Worm (Caenorhabditis elegans) whole organism, L3 larva: Measurements from ENCODE around the gene dyci-1.

Experiments used
- nfya-1 ChIP-seq: sonication (generic microtip); optimal IDR thresholded peaks from 2 replicates; lab custom pipeline; 2017; ENCODE audit warnings: missing genetic modification characterization, mild to moderate bottlenecking, missing compliant biosample characterization, antibody characterized with exemption, moderate library complexity; ENCODE audit not compliant: insufficient read depth
- skn-1 ChIP-seq: fragments of 150-350 bp; optimal IDR thresholded peaks from 2 replicates; lab custom pipeline; 2014; ENCODE audit warnings: missing biosample characterization, missing genetic modification characterization

DNA sequence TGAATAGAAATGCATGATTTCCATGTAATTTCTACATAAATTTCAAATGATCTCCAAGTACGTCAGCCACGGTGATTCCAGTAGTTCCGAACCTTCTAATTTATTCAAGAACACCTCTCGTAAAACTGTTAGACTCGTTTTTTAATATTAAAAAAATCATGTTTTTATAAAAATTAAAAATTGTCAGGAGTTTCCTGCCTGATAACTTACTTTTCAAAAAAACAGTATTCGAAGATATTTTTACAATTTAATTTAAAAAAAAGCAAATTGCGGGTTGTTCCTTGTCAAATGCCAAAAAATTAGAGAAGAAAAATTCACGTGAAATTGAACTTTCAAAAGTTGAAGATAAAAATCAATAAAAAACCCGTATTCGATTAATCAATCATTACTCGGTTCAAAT is 10.5 kb upstream of the dyci-1 start, which contains the start of the genes C17H12.3 and C17H12.12:
- TF ChIP-seq skn-1 (no peak), nfya-1 (tag; lab: Kevin White, UChicago) (no peak)
